Fruit fly (Drosophila melanogaster) whole organism, prepupa: ENCODE results near the gene ome.

Source experiments
- Blimp-1 ChIP-seq: fragments of 200-800 bp; sonication (Bioruptor generic); optimal IDR thresholded peaks from 3 replicates; lab custom pipeline; 2017; ENCODE audit warnings: missing biosample characterization, missing genetic modification characterization, mild to moderate bottlenecking, moderate library complexity, missing genetic modification reagents
- CG10631 ChIP-seq: fragments of 200-800 bp; sonication (Bioruptor generic); optimal IDR thresholded peaks from 2 replicates; lab custom pipeline; 2016; ENCODE audit warnings: missing biosample characterization, missing genetic modification characterization
- CG11902 ChIP-seq: fragments of 200-800 bp; sonication (Bioruptor generic); optimal IDR thresholded peaks from 3 replicates; lab custom pipeline; 2016; ENCODE audit warnings: missing biosample characterization, missing genetic modification characterization
- CG1621 ChIP-seq: fragments of 200-800 bp; sonication (Bioruptor generic); optimal IDR thresholded peaks from 3 replicates; lab custom pipeline; 2018; ENCODE audit warnings: missing biosample characterization, mild to moderate bottlenecking, missing genetic modification characterization
- CG16779 ChIP-seq: fragments of 200-800 bp; sonication (Bioruptor generic); optimal IDR thresholded peaks from 3 replicates; lab custom pipeline; 2017; ENCODE audit warnings: missing biosample characterization, mild to moderate bottlenecking, missing genetic modification characterization
- CG32006 ChIP-seq: fragments of 200-800 bp; sonication (Bioruptor generic); optimal IDR thresholded peaks from 3 replicates; lab custom pipeline; 2017; ENCODE audit warnings: missing biosample characterization, mild to moderate bottlenecking, missing genetic modification characterization
- CG34406 ChIP-seq: fragments of 200-800 bp; sonication (Bioruptor generic); optimal IDR thresholded peaks from 3 replicates; lab custom pipeline; 2016; ENCODE audit warnings: missing biosample characterization, missing genetic modification characterization
- CG4318 ChIP-seq: fragments of 200-800 bp; sonication (Bioruptor generic); optimal IDR thresholded peaks from 3 replicates; lab custom pipeline; 2017; ENCODE audit warnings: missing biosample characterization, mild to moderate bottlenecking, missing genetic modification characterization
- CG6163 ChIP-seq: fragments of 200-800 bp; sonication (Bioruptor generic); IDR thresholded peaks from 3 replicates; pipeline ENCODE4 v1.3.6; 2022; ENCODE audit warnings: missing biosample characterization, missing genetic modification characterization
- CG6276 ChIP-seq: fragments of 200-800 bp; sonication (Bioruptor generic); optimal IDR thresholded peaks from 2 replicates; lab custom pipeline; 2017; ENCODE audit warnings: missing biosample characterization, mild to moderate bottlenecking, missing genetic modification characterization
- CG6792 ChIP-seq: fragments of 200-800 bp; sonication (Bioruptor generic); optimal IDR thresholded peaks from 3 replicates; lab custom pipeline; 2016; ENCODE audit warnings: missing biosample characterization, missing genetic modification characterization
- CG6854 ChIP-seq: fragments of 200-800 bp; sonication (Bioruptor generic); optimal IDR thresholded peaks from 2 replicates; lab custom pipeline; 2017; ENCODE audit warnings: missing biosample characterization, mild to moderate bottlenecking, missing genetic modification characterization
- CG7368 ChIP-seq: fragments of 200-800 bp; sonication (Bioruptor generic); optimal IDR thresholded peaks from 3 replicates; lab custom pipeline; 2016; ENCODE audit warnings: missing biosample characterization, missing genetic modification characterization
- CG8319 ChIP-seq: fragments of 200-800 bp; sonication (Bioruptor generic); optimal IDR thresholded peaks from 3 replicates; lab custom pipeline; 2016; ENCODE audit warnings: missing biosample characterization, missing genetic modification characterization
- CG8632 ChIP-seq: fragments of 200-800 bp; sonication (Bioruptor generic); optimal IDR thresholded peaks from 3 replicates; lab custom pipeline; 2016; ENCODE audit warnings: missing biosample characterization, missing genetic modification characterization
- CG9139 ChIP-seq: fragments of 200-800 bp; sonication (Bioruptor generic); optimal IDR thresholded peaks from 3 replicates; lab custom pipeline; 2017; ENCODE audit warnings: missing biosample characterization, mild to moderate bottlenecking, missing genetic modification characterization
- Eip75B ChIP-seq: fragments of 200-800 bp; sonication (Bioruptor generic); optimal IDR thresholded peaks from 3 replicates; lab custom pipeline; 2016; ENCODE audit warnings: missing biosample characterization, missing genetic modification characterization
- Eip78C ChIP-seq: fragments of 200-800 bp; sonication (Bioruptor generic); peaks from one replicate; lab custom pipeline; 2016; ENCODE audit warnings: missing biosample characterization, missing genetic modification characterization
- Eip93F ChIP-seq: fragments of 200-800 bp; sonication (Bioruptor generic); optimal IDR thresholded peaks from 2 replicates; lab custom pipeline; 2016; ENCODE audit warnings: missing biosample characterization, mild to moderate bottlenecking, missing genetic modification characterization
- Ets96B ChIP-seq: fragments of 200-800 bp; optimal IDR thresholded peaks from 2 replicates; lab custom pipeline; 2019; ENCODE audit warnings: missing biosample characterization, mild to moderate bottlenecking, missing genetic modification characterization, moderate library complexity
- Hr38 ChIP-seq: sonication (Bioruptor generic); optimal IDR thresholded peaks from 2 replicates; lab custom pipeline; 2016; ENCODE audit warnings: missing biosample characterization, missing genetic modification characterization
- Hr39 ChIP-seq: fragments of 200-800 bp; sonication (Bioruptor generic); optimal IDR thresholded peaks from 2 replicates; lab custom pipeline; 2016; ENCODE audit warnings: missing biosample characterization, missing genetic modification characterization
- Hr4 ChIP-seq: fragments of 200-800 bp; sonication (Bioruptor generic); optimal IDR thresholded peaks from 3 replicates; lab custom pipeline; 2016; ENCODE audit warnings: missing biosample characterization, missing genetic modification characterization
- Lpt ChIP-seq: fragments of 200-800 bp; sonication (Bioruptor generic); optimal IDR thresholded peaks from 3 replicates; lab custom pipeline; 2016; ENCODE audit warnings: missing biosample characterization, missing genetic modification characterization
- Met ChIP-seq: fragments of 200-800 bp; sonication (Bioruptor generic); optimal IDR thresholded peaks from 3 replicates; lab custom pipeline; 2016; ENCODE audit warnings: missing biosample characterization, missing genetic modification characterization
- OdsH ChIP-seq: fragments of 200-800 bp; sonication (Bioruptor generic); optimal IDR thresholded peaks from 3 replicates; lab custom pipeline; 2016; ENCODE audit warnings: missing biosample characterization, missing genetic modification characterization
- Smox ChIP-seq: fragments of 200-800 bp; sonication (Bioruptor generic); optimal IDR thresholded peaks from 3 replicates; lab custom pipeline; 2016; ENCODE audit warnings: missing biosample characterization, missing genetic modification characterization
- Sox102F ChIP-seq: fragments of 200-800 bp; sonication (Bioruptor generic); optimal IDR thresholded peaks from 2 replicates; lab custom pipeline; 2016; ENCODE audit warnings: missing biosample characterization, mild to moderate bottlenecking, missing genetic modification characterization
- Sox14 ChIP-seq: fragments of 200-800 bp; sonication (Bioruptor generic); optimal IDR thresholded peaks from 3 replicates; lab custom pipeline; 2016; ENCODE audit warnings: missing biosample characterization, missing genetic modification characterization
- achi ChIP-seq: fragments of 200-800 bp; sonication (Bioruptor generic); optimal IDR thresholded peaks from 3 replicates; lab custom pipeline; 2016; ENCODE audit warnings: missing biosample characterization, missing genetic modification characterization
- dsx ChIP-seq: fragments of 200-800 bp; optimal IDR thresholded peaks from 3 replicates; lab custom pipeline; 2019; ENCODE audit warnings: missing biosample characterization, mild to moderate bottlenecking, missing genetic modification characterization, moderate library complexity; ENCODE audit not compliant: poor library complexity, severe bottlenecking
- esn ChIP-seq: fragments of 200-800 bp; sonication (Bioruptor generic); optimal IDR thresholded peaks from 2 replicates; lab custom pipeline; 2016; ENCODE audit warnings: missing biosample characterization, mild to moderate bottlenecking, missing genetic modification characterization, moderate library complexity
- fkh ChIP-seq: fragments of 200-800 bp; sonication (Bioruptor generic); optimal IDR thresholded peaks from 3 replicates; lab custom pipeline; 2017; ENCODE audit warnings: missing biosample characterization, mild to moderate bottlenecking, missing genetic modification characterization, moderate library complexity
- net ChIP-seq: fragments of 200-800 bp; sonication (Bioruptor generic); optimal IDR thresholded peaks from 3 replicates; lab custom pipeline; 2016; ENCODE audit warnings: missing biosample characterization, missing genetic modification characterization
- pdm3 ChIP-seq: fragments of 200-800 bp; sonication (Bioruptor generic); optimal IDR thresholded peaks from 3 replicates; lab custom pipeline; 2016; ENCODE audit warnings: missing biosample characterization, missing genetic modification characterization
- ss ChIP-seq, 2 experiments: fragments of 200-800 bp; sonication (Bioruptor generic); optimal IDR thresholded peaks; 2 replicates in 1 of 2; 3 replicates in 1 of 2; lab custom pipeline; 2017 to 2018; ENCODE audit warnings: mild to moderate bottlenecking in 2 of 2, missing biosample characterization in 2 of 2, missing genetic modification characterization in 2 of 2, moderate library complexity in 1 of 2
- svp ChIP-seq: fragments of 200-800 bp; sonication (Bioruptor generic); peaks from one replicate; lab custom pipeline; 2016; ENCODE audit warnings: missing biosample characterization, missing genetic modification characterization
- topi ChIP-seq: fragments of 200-800 bp; sonication (Bioruptor generic); optimal IDR thresholded peaks from 3 replicates; lab custom pipeline; 2016; ENCODE audit warnings: missing biosample characterization, missing genetic modification characterization
- vri ChIP-seq: fragments of 200-800 bp; sonication (Bioruptor generic); optimal IDR thresholded peaks from 3 replicates; lab custom pipeline; 2016; ENCODE audit warnings: missing biosample characterization, mild to moderate bottlenecking, missing genetic modification characterization

ome gene

DNA sequence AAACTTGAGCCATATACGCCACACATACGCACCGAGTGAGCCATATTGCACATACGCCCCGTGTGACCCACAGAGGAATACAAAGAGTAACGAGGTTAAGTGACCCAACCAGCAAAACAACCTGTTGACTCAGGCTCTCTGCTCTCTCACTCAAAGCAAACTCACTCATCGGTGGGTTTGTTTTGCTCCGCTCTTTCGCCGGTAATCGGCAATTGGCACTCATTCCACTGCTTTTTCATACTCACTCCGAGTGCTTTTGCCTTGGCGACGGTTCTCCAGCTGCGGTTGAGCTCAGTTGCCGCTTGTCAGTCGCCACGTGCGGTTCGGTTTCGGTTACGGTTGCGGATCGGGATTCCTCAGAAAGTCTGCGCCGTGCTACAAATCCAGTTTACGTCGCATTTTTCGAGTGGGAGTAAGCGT is 33.8 kb downstream of the ome start:
- peak; percentile 26 for TF ChIP-seq achi (GFP tag; lab: Kevin White, UChicago)
- peak; percentile 14 for TF ChIP-seq CG7368
- TF ChIP-seq CG10631: no peak
- peak; percentile 84 for TF ChIP-seq svp (GFP tag; lab: Kevin White, UChicago)
- no peak for TF ChIP-seq ss (GFP tag; optimal IDR thresholded peaks at IDR 0.05; lab: Kevin White, UChicago)
- TF ChIP-seq net: peak; percentile 15
- no peak for TF ChIP-seq CG6276 (GFP tag; lab: Kevin White, UChicago)
- no peak for TF ChIP-seq CG6163
- peak; percentile 29 for TF ChIP-seq Met (GFP tag; lab: Kevin White, UChicago)
- TF ChIP-seq Eip93F (GFP tag; lab: Kevin White, UChicago): no peak
- TF ChIP-seq CG16779: peak; percentile 32
- TF ChIP-seq CG8319: no peak
- TF ChIP-seq Hr38 (GFP tag; lab: Kevin White, UChicago): no peak
- peak; percentile 9 for TF ChIP-seq topi (GFP tag; lab: Kevin White, UChicago)
- no peak for TF ChIP-seq CG6792 (GFP tag; lab: Kevin White, UChicago)
- no peak for TF ChIP-seq CG32006 (GFP tag; lab: Kevin White, UChicago)
- peak; percentile 9 for TF ChIP-seq Sox14
- TF ChIP-seq Ets96B (tag; lab: Kevin White, UChicago): no peak
- no peak for TF ChIP-seq OdsH (GFP tag; lab: Kevin White, UChicago)
- TF ChIP-seq CG4318 (GFP tag; lab: Kevin White, UChicago): no peak
- TF ChIP-seq Lpt (GFP tag; lab: Kevin White, UChicago): no peak
- TF ChIP-seq vri (GFP tag; lab: Kevin White, UChicago): peak; percentile 42
- TF ChIP-seq CG6854: no peak
- TF ChIP-seq CG9139 (GFP tag; lab: Kevin White, UChicago): peak; percentile 60
- TF ChIP-seq Hr4 (GFP tag; lab: Kevin White, UChicago): no peak
- TF ChIP-seq pdm3 (GFP tag; lab: Kevin White, UChicago): no peak
- peak; percentile 40 for TF ChIP-seq Eip75B
- TF ChIP-seq Hr39: no peak
- no peak for TF ChIP-seq CG34406
- TF ChIP-seq CG11902 (GFP tag; lab: Kevin White, UChicago): no peak
- TF ChIP-seq Eip78C (GFP tag; lab: Kevin White, UChicago): no peak
- TF ChIP-seq CG8632 (GFP tag; lab: Kevin White, UChicago): no peak
- peak; percentile 9 for TF ChIP-seq Blimp-1
- peak; percentile 65 for TF ChIP-seq CG1621 (tag; lab: Kevin White, UChicago)
- no peak for TF ChIP-seq dsx (GFP tag; lab: Kevin White, UChicago)
- TF ChIP-seq, all 60 proteins: peak for 13

DNA sequence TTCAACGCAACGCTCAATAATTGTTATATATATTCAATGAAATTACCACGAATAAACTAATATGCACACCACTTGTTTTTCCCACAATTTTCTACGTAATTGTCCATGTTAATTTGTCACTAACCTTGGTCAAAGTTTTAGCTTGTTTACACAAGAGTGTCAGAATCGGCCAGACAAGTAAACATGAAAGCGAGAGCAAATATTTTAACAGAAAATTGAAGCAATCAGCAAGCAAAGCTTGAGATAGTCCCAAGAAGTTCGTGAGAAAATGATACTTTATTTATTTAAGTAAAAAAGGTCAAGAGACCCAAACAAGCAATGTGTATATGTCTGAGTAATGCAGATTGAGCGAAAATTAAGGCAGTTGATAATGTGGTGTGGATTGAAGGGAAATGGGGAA is 35.4 kb downstream of the ome start:
- TF ChIP-seq fkh (GFP tag; lab: Kevin White, UChicago): peak; percentile 72
- no peak; the same call in 2 of the 3 replicates for TF ChIP-seq CG6163
- peak; percentile 28 for TF ChIP-seq CG6792 (GFP tag; lab: Kevin White, UChicago)
- no peak for TF ChIP-seq CG10631
- peak; percentile 85 for TF ChIP-seq svp (GFP tag; lab: Kevin White, UChicago)
- peak; percentile 32 for TF ChIP-seq topi (GFP tag; lab: Kevin White, UChicago)
- peak; percentile 48 for TF ChIP-seq vri (GFP tag; lab: Kevin White, UChicago)
- TF ChIP-seq Sox102F (GFP tag; lab: Kevin White, UChicago): peak; percentile 42
- TF ChIP-seq Smox (GFP tag; lab: Kevin White, UChicago): peak; percentile 22
- no peak for TF ChIP-seq pdm3 (GFP tag; lab: Kevin White, UChicago)
- TF ChIP-seq Blimp-1: peak; percentile 11
- TF ChIP-seq Eip78C (GFP tag; lab: Kevin White, UChicago): peak; percentile 54
- peak; percentile 21 for TF ChIP-seq CG34406
- TF ChIP-seq Met (GFP tag; lab: Kevin White, UChicago): peak; percentile 42
- peak; percentile 46 for TF ChIP-seq esn (GFP tag; lab: Kevin White, UChicago)

DNA sequence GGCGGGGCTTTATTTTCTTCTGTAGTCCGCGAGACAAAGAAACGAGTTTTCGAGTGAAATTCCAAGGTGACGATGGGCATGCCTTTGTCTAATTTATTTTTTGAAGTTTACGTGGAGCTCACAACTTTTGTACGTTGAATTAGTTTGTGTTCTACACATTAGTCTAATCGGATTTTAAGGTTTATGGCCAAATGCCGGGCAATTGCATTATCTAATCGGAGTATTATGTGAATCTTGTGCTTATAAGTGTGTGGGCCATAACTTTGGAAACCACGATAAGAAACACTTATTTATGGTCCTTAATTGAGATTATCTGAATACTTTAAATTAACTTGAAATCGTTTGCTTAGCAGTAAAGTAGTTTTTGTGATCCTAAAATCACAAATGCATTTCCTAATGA is 40.2 kb downstream of the ome start:
- peak; percentile 56 for TF ChIP-seq vri (GFP tag; lab: Kevin White, UChicago)
- no peak for TF ChIP-seq pdm3 (GFP tag; lab: Kevin White, UChicago)
